Fruit fly (Drosophila melanogaster) whole organism, embryonic: Measurements from ENCODE around the gene cort.

Source experiments
- B-H2 ChIP-seq: fragments of 200-800 bp; sonication (Bioruptor generic); optimal IDR thresholded peaks from 2 replicates; lab custom pipeline; 2018; ENCODE audit warnings: missing biosample characterization, mild to moderate bottlenecking, missing genetic modification characterization
- CG10366 ChIP-seq: fragments of 200-800 bp; sonication (Bioruptor generic); IDR thresholded peaks from 2 replicates; pipeline ENCODE4 v1.3.6; 2022; ENCODE audit warnings: missing biosample characterization, missing genetic modification characterization
- CG11085 ChIP-seq: fragments of 200-800 bp; sonication (Bioruptor generic); IDR thresholded peaks from 2 replicates; pipeline ENCODE4 v1.3.6; 2022; ENCODE audit warnings: missing biosample characterization, missing genetic modification characterization
- CG11398 ChIP-seq: fragments of 200-800 bp; sonication (Bioruptor generic); optimal IDR thresholded peaks from 2 replicates; lab custom pipeline; 2016; ENCODE audit warnings: missing biosample characterization, missing genetic modification characterization
- CG12219 ChIP-seq: fragments of 200-800 bp; sonication (Bioruptor generic); optimal IDR thresholded peaks from 3 replicates; lab custom pipeline; 2018; ENCODE audit warnings: missing biosample characterization, mild to moderate bottlenecking, missing genetic modification characterization
- CG12769 ChIP-seq: fragments of 200-800 bp; sonication (Bioruptor generic); optimal IDR thresholded peaks from 2 replicates; lab custom pipeline; 2019; ENCODE audit warnings: missing biosample characterization, mild to moderate bottlenecking, missing genetic modification characterization, moderate library complexity
- CG17568 ChIP-seq: fragments of 200-800 bp; sonication (Bioruptor generic); optimal IDR thresholded peaks from 2 replicates; lab custom pipeline; 2018; ENCODE audit warnings: missing biosample characterization, mild to moderate bottlenecking, missing genetic modification characterization, moderate library complexity
- CG18476 ChIP-seq: fragments of 200-800 bp; sonication (Bioruptor generic); optimal IDR thresholded peaks from 2 replicates; lab custom pipeline; 2016; ENCODE audit warnings: missing biosample characterization, mild to moderate bottlenecking, missing genetic modification characterization
- CG2875 ChIP-seq: fragments of 200-800 bp; sonication (Bioruptor generic); optimal IDR thresholded peaks from 2 replicates; lab custom pipeline; 2017; ENCODE audit warnings: missing biosample characterization, mild to moderate bottlenecking, missing genetic modification characterization, missing genetic modification reagents
- CG34224 ChIP-seq: fragments of 200-800 bp; sonication (Bioruptor generic); IDR thresholded peaks from 3 replicates; pipeline ENCODE4 v1.3.6; 2022; ENCODE audit warnings: missing biosample characterization, missing genetic modification characterization; ENCODE audit not compliant: partially characterized antibody
- CG4404 ChIP-seq: fragments of 200-800 bp; sonication (Bioruptor generic); IDR thresholded peaks from 2 replicates; pipeline ENCODE4 v1.3.6; 2022; ENCODE audit warnings: missing biosample characterization, missing genetic modification characterization
- CG5180 ChIP-seq: fragments of 200-800 bp; sonication (Bioruptor generic); optimal IDR thresholded peaks from 3 replicates; lab custom pipeline; 2017; ENCODE audit warnings: missing biosample characterization, missing genetic modification characterization, mild to moderate bottlenecking, moderate library complexity, missing genetic modification reagents
- CG5245 ChIP-seq: fragments of 200-800 bp; sonication (Bioruptor generic); optimal IDR thresholded peaks from 3 replicates; lab custom pipeline; 2016; ENCODE audit warnings: missing biosample characterization, missing genetic modification characterization
- CG6175 ChIP-seq: fragments of 200-800 bp; sonication (Bioruptor generic); IDR thresholded peaks from 3 replicates; pipeline ENCODE4 v1.3.6; 2022; ENCODE audit warnings: missing biosample characterization, missing genetic modification characterization
- CG6272 ChIP-seq: fragments of 200-800 bp; sonication (Bioruptor generic); IDR thresholded peaks from 2 replicates; pipeline ENCODE4 v1.3.6; 2022; ENCODE audit warnings: missing biosample characterization, missing genetic modification characterization
- CG7839 ChIP-seq: fragments of 200-800 bp; sonication (Bioruptor generic); optimal IDR thresholded peaks from 3 replicates; lab custom pipeline; 2018; ENCODE audit warnings: missing biosample characterization, mild to moderate bottlenecking, missing genetic modification characterization, moderate library complexity
- CG8290 ChIP-seq, 3 experiments: fragments of 200-800 bp; sonication (Bioruptor generic); optimal IDR thresholded peaks; 2 replicates each; lab custom pipeline; 2016 to 2019; ENCODE audit warnings: missing biosample characterization in 3 of 3, missing genetic modification characterization in 3 of 3, mild to moderate bottlenecking in 2 of 3, moderate library complexity in 1 of 3
- CG8359 ChIP-seq: fragments of 200-800 bp; sonication (Bioruptor generic); optimal IDR thresholded peaks from 2 replicates; lab custom pipeline; 2017; ENCODE audit warnings: missing biosample characterization, mild to moderate bottlenecking, missing genetic modification characterization, borderline replicate concordance
- D ChIP-seq, 2 experiments: fragments of 200-800 bp in 1 of 2; fragments of >200 bp in 1 of 2; sonication (Bioruptor generic) in 1 of 2; optimal IDR thresholded peaks; 2 replicates in 1 of 2; 3 replicates in 1 of 2; lab custom pipeline; 2017; ENCODE audit warnings: mild to moderate bottlenecking in 1 of 2, missing biosample characterization in 1 of 2, missing genetic modification characterization in 1 of 2, missing genetic modification reagents in 1 of 2
- Dad ChIP-seq: fragments of 200-800 bp; sonication (Bioruptor generic); optimal IDR thresholded peaks from 3 replicates; lab custom pipeline; 2016; ENCODE audit warnings: missing biosample characterization, missing genetic modification characterization
- Deaf1 ChIP-seq: fragments of 200-800 bp; optimal IDR thresholded peaks from 3 replicates; lab custom pipeline; 2019; ENCODE audit warnings: missing biosample characterization, mild to moderate bottlenecking, missing genetic modification characterization, moderate library complexity
- Dek ChIP-seq: fragments of 200-800 bp; sonication (Bioruptor generic); optimal IDR thresholded peaks from 3 replicates; lab custom pipeline; 2019; ENCODE audit warnings: missing biosample characterization, mild to moderate bottlenecking, missing genetic modification characterization, moderate library complexity
- Dll ChIP-seq: fragments of 200-800 bp; sonication (Bioruptor generic); IDR thresholded peaks from 4 replicates; pipeline ENCODE4 v1.3.6; 2022; ENCODE audit warnings: missing biosample characterization, missing genetic modification characterization; ENCODE audit not compliant: partially characterized antibody
- E2f1 ChIP-seq: fragments of 200-800 bp; sonication (Bioruptor generic); IDR thresholded peaks from 2 replicates; pipeline ENCODE4 v1.3.6; 2022; ENCODE audit warnings: missing biosample characterization, missing genetic modification characterization
- Hey ChIP-seq: fragments of 200-800 bp; sonication (Bioruptor generic); optimal IDR thresholded peaks from 3 replicates; lab custom pipeline; 2018; ENCODE audit warnings: missing biosample characterization, mild to moderate bottlenecking, missing genetic modification characterization
- Hr3 ChIP-seq: fragments of 200-800 bp; sonication (Bioruptor generic); optimal IDR thresholded peaks from 3 replicates; lab custom pipeline; 2016; ENCODE audit warnings: missing biosample characterization, missing genetic modification characterization
- Nf-YB ChIP-seq: fragments of 200-800 bp; sonication (Bioruptor generic); optimal IDR thresholded peaks from 3 replicates; lab custom pipeline; 2019; ENCODE audit warnings: missing biosample characterization, mild to moderate bottlenecking, missing genetic modification characterization, moderate library complexity
- NfI ChIP-seq: fragments of 200-800 bp; sonication (Bioruptor generic); optimal IDR thresholded peaks from 3 replicates; lab custom pipeline; 2018; ENCODE audit warnings: missing biosample characterization, mild to moderate bottlenecking, missing genetic modification characterization, moderate library complexity
- Opbp ChIP-seq: fragments of 200-800 bp; sonication (Bioruptor generic); IDR thresholded peaks from 3 replicates; pipeline ENCODE4 v1.3.6; 2022; ENCODE audit warnings: missing biosample characterization, missing genetic modification characterization; ENCODE audit not compliant: partially characterized antibody
- Optix ChIP-seq: fragments of 200-800 bp; sonication (Bioruptor generic); IDR thresholded peaks from 3 replicates; pipeline ENCODE4 v1.3.6; 2022; ENCODE audit warnings: missing biosample characterization, missing genetic modification characterization
- Scr ChIP-seq: fragments of 200-800 bp; sonication (Bioruptor generic); IDR thresholded peaks from 2 replicates; pipeline ENCODE4 v1.3.6; 2022; ENCODE audit warnings: missing biosample characterization, missing genetic modification characterization; ENCODE audit not compliant: partially characterized antibody
- abd-A ChIP-seq: fragments of 200-800 bp; sonication (Bioruptor generic); optimal IDR thresholded peaks from 3 replicates; lab custom pipeline; 2019; ENCODE audit warnings: missing biosample characterization, mild to moderate bottlenecking, missing genetic modification characterization, moderate library complexity
- ato ChIP-seq: fragments of 200-800 bp; sonication (Bioruptor generic); IDR thresholded peaks from 2 replicates; pipeline ENCODE4 v1.3.6; 2022; ENCODE audit warnings: missing biosample characterization, missing genetic modification characterization; ENCODE audit not compliant: partially characterized antibody
- dan ChIP-seq: fragments of 200-800 bp; sonication (Bioruptor generic); IDR thresholded peaks from 2 replicates; pipeline ENCODE4 v1.3.6; 2022; ENCODE audit warnings: missing biosample characterization, missing genetic modification characterization
- dati ChIP-seq: fragments of 200-800 bp; sonication (Bioruptor generic); IDR thresholded peaks from 2 replicates; pipeline ENCODE4 v1.3.6; 2022; ENCODE audit warnings: missing biosample characterization, missing genetic modification characterization
- dm ChIP-seq: fragments of 200-800 bp; sonication (Bioruptor generic); optimal IDR thresholded peaks from 3 replicates; lab custom pipeline; 2016; ENCODE audit warnings: missing biosample characterization, missing genetic modification characterization
- fru ChIP-seq: fragments of >200 bp; optimal IDR thresholded peaks from 2 replicates; lab custom pipeline; 2017
- gsb ChIP-seq: fragments of 200-800 bp; sonication (Bioruptor generic); IDR thresholded peaks from 2 replicates; pipeline ENCODE4 v1.3.6; 2022; ENCODE audit warnings: missing biosample characterization, missing genetic modification characterization
- kah ChIP-seq: fragments of 200-800 bp; sonication (Bioruptor generic); optimal IDR thresholded peaks from 2 replicates; lab custom pipeline; 2018; ENCODE audit warnings: missing biosample characterization, mild to moderate bottlenecking, missing genetic modification characterization
- kay ChIP-seq: fragments of 200-800 bp; sonication (Bioruptor generic); optimal IDR thresholded peaks from 2 replicates; lab custom pipeline; 2016; ENCODE audit warnings: missing biosample characterization, missing genetic modification characterization
- maf-S ChIP-seq: fragments of 200-800 bp; sonication (Bioruptor generic); optimal IDR thresholded peaks from 2 replicates; lab custom pipeline; 2016; ENCODE audit warnings: missing biosample characterization, missing genetic modification characterization
- sd ChIP-seq: fragments of 200-800 bp; sonication (Bioruptor generic); optimal IDR thresholded peaks from 3 replicates; lab custom pipeline; 2018; ENCODE audit warnings: missing biosample characterization, mild to moderate bottlenecking, missing genetic modification characterization, moderate library complexity
- sens ChIP-seq: fragments of 200-800 bp; sonication (Bioruptor generic); peaks from one replicate; lab custom pipeline; 2016; ENCODE audit warnings: missing biosample characterization, missing genetic modification characterization
- slou ChIP-seq: fragments of 200-800 bp; sonication (Bioruptor generic); optimal IDR thresholded peaks from 3 replicates; lab custom pipeline; 2016; ENCODE audit warnings: missing biosample characterization, missing genetic modification characterization
- slp2 ChIP-seq: fragments of 200-800 bp; sonication (Bioruptor generic); optimal IDR thresholded peaks from 2 replicates; lab custom pipeline; 2016; ENCODE audit warnings: missing biosample characterization, missing genetic modification characterization
- sug ChIP-seq: fragments of 200-800 bp; optimal IDR thresholded peaks from 2 replicates; lab custom pipeline; 2019; ENCODE audit warnings: missing biosample characterization, mild to moderate bottlenecking, missing genetic modification characterization, moderate library complexity
- twi ChIP-seq: fragments of 200-800 bp; optimal IDR thresholded peaks from 2 replicates; lab custom pipeline; 2019; ENCODE audit warnings: missing biosample characterization, mild to moderate bottlenecking, missing genetic modification characterization, moderate library complexity

The cort gene

dm6 chr2L:6673211-6674012 lies 3.0 kb downstream of the cort start, which contains the start of gene Spn27A (continued):
- TF ChIP-seq NfI (GFP tag; lab: Kevin White, UChicago) = peak; percentile 61
- peak; percentile 43 for TF ChIP-seq Dek (tag; lab: Kevin White, UChicago)
- TF ChIP-seq CG18476 (GFP tag; lab: Kevin White, UChicago) = peak; percentile 9
- peak; percentile 21 for TF ChIP-seq CG5180
- no peak for TF ChIP-seq Hey (tag; lab: Kevin White, UChicago)
- 0 out of 2 replicates have a peak, but pooled peaks have one; percentile 34 for TF ChIP-seq E2f1
- TF ChIP-seq Opbp = 0 out of 3 replicates have a peak, but pooled peaks have one; percentile 41
- no peak; the same call in 2 of the 3 replicates for TF ChIP-seq Optix
- no peak for TF ChIP-seq gsb (GFP tag; lab: Robert Waterston, UW)
- TF ChIP-seq CG2875 (GFP tag; lab: Kevin White, UChicago) = peak; percentile 66
- peak; percentile 78 for TF ChIP-seq B-H2
- TF ChIP-seq kay = peak; percentile 53
- peak; percentile 8 for TF ChIP-seq kah
- TF ChIP-seq maf-S (GFP tag; lab: Kevin White, UChicago) = peak; percentile 42

dm6 chr2L:6671409-6671808 lies 5.0 kb downstream of the cort start:
- TF ChIP-seq Hr3 (GFP tag; lab: Kevin White, UChicago) (no peak), slou (no peak), dan (GFP tag; lab: Robert Waterston, UW) (no peak), abd-A (tag; lab: Kevin White, UChicago) (no peak), dm (GFP tag; lab: Kevin White, UChicago) (no peak), CG10366 (GFP tag; lab: Robert Waterston, UW) (no peak), CG11398 (GFP tag; lab: Kevin White, UChicago) (no peak), twi (tag; lab: Kevin White, UChicago) (no peak), ato (GFP tag; lab: Robert Waterston, UW) (no peak), slp2 (GFP tag; lab: Kevin White, UChicago) (no peak), CG5180 (no peak), CG34224 (GFP tag; lab: Robert Waterston, UW) (no peak), sens (GFP tag; lab: Kevin White, UChicago) (peak; percentile 48), Deaf1 (tag; lab: Kevin White, UChicago) (peak; percentile 46), CG12219 (GFP tag; lab: Kevin White, UChicago) (no peak), CG8290 (GFP tag; optimal IDR thresholded peaks at IDR 0.05; lab: Kevin White, UChicago) (no peak), CG8290 (tag; optimal IDR thresholded peaks at IDR 0.05; lab: Kevin White, UChicago) (no peak), sd (tag; lab: Kevin White, UChicago) (peak; percentile 73), D (optimal IDR thresholded peaks at IDR 0.05; lab: Kevin White, UChicago) (no peak), D (GFP tag; optimal IDR thresholded peaks at IDR 0.05; lab: Kevin White, UChicago) (no peak), Dad (GFP tag; lab: Kevin White, UChicago) (no peak), CG8359 (GFP tag; lab: Kevin White, UChicago) (no peak), dati (no peak), CG4404 (no peak), CG6175 (0 out of 3 replicates have a peak, but pooled peaks have one; percentile 25), Dll (no peak), sug (tag; lab: Kevin White, UChicago) (peak; percentile 55), CG5245 (GFP tag; lab: Kevin White, UChicago) (no peak), CG12769 (tag; lab: Kevin White, UChicago) (peak; percentile 35), CG6272 (no peak), Nf-YB (GFP tag; lab: Kevin White, UChicago) (no peak), CG17568 (GFP tag; lab: Kevin White, UChicago) (no peak), fru (lab: Kevin White, UChicago) (no peak), CG7839 (tag; lab: Kevin White, UChicago) (no peak), CG11085 (no peak), Scr (no peak)
